Worm (Caenorhabditis elegans): ENCODE data around the gene F26G1.2.

F26G1.2 gene

DNA sequence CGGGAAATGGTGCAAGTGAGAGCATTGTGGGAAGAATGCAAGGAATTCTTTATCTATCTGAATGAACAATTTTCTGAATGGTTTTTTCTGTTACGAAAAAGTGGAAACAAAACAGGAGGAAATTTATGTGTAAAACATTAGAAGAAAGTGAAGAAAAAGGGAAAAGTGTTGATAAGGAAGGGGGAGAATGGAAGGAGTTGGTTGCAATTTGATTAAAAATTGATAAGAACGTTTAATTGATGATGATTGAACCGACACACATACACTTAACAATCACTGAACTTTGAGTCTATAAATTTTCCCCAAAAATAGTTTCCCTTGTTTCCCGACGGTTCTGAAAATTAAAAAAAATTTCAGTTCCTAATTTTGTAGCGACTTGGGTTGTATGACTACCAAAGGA lies 40.0 kb downstream of the F26G1.2 start (continued):
- TF ChIP-seq lin-39 (tag; optimal IDR thresholded peaks at IDR 0.05) (no peak), isw-1 (GFP tag; IDR thresholded peaks at IDR 0.05) (no peak), blmp-1 (tag; optimal IDR thresholded peaks at IDR 0.05) (peak; percentile 30), elt-2 (tag; optimal IDR thresholded peaks at IDR 0.05) (peak; percentile 88), ets-5 (GFP tag; IDR thresholded peaks at IDR 0.05) (no peak), nhr-84 (tag; optimal IDR thresholded peaks at IDR 0.05) (no peak), unc-130 (tag; optimal IDR thresholded peaks at IDR 0.05) (no peak)

- peak; percentile 26 for TF ChIP-seq nhr-19 (GFP tag; conservative IDR thresholded peaks at IDR 0.05)
- peak; percentile 43 for TF ChIP-seq lin-14 (GFP tag; optimal IDR thresholded peaks at IDR 0.05)
- peak; percentile 58 for TF ChIP-seq nhr-71 (tag; optimal IDR thresholded peaks at IDR 0.05)
- peak; percentile 51 for TF ChIP-seq rnt-1 (tag; optimal IDR thresholded peaks at IDR 0.05)
- TF ChIP-seq snu-23 (GFP tag; optimal IDR thresholded peaks at IDR 0.05) = peak; percentile 30
- peak; percentile 24 for TF ChIP-seq unc-130 (tag; optimal IDR thresholded peaks at IDR 0.05)
- TF ChIP-seq mab-9 (GFP tag; IDR thresholded peaks at IDR 0.05) = no peak
- no peak for TF ChIP-seq hpl-2 (GFP tag; optimal IDR thresholded peaks at IDR 0.05)
Observed at ce11 chrII:4805799-4806198, 42.9 kb downstream of the F26G1.2 start.

- TF ChIP-seq nhr-84 (tag; optimal IDR thresholded peaks at IDR 0.05) (no peak), tbx-2 (tag; optimal IDR thresholded peaks at IDR 0.05) (no peak), aha-1 (tag; optimal IDR thresholded peaks at IDR 0.05) (no peak), efl-1 (optimal IDR thresholded peaks at IDR 0.05) (no peak), efl-1 (GFP tag; optimal IDR thresholded peaks at IDR 0.05 in 1 of 2) (peak in 1 of 2 experiments; percentile 48), egl-27 (tag; optimal IDR thresholded peaks at IDR 0.05) (no peak), ets-5 (GFP tag; IDR thresholded peaks at IDR 0.05) (no peak)
Observed at ce11 chrII:4806261-4806660, 43.4 kb downstream of the F26G1.2 start.

ce11 chrII:4806726-4807125 lies 43.8 kb downstream of the F26G1.2 start:
- peak; percentile 56 for TF ChIP-seq rnt-1 (tag; optimal IDR thresholded peaks at IDR 0.05)
- no peak for TF ChIP-seq ztf-4 (tag; optimal IDR thresholded peaks at IDR 0.05)
- TF ChIP-seq ces-1 (GFP tag; optimal IDR thresholded peaks at IDR 0.05) = no peak
- peak; percentile 32 for TF ChIP-seq nhr-71 (tag; optimal IDR thresholded peaks at IDR 0.05)
- TF ChIP-seq lin-14 (GFP tag; optimal IDR thresholded peaks at IDR 0.05) = peak; percentile 55
- TF ChIP-seq mef-2 (tag; optimal IDR thresholded peaks at IDR 0.05) = no peak

DNA sequence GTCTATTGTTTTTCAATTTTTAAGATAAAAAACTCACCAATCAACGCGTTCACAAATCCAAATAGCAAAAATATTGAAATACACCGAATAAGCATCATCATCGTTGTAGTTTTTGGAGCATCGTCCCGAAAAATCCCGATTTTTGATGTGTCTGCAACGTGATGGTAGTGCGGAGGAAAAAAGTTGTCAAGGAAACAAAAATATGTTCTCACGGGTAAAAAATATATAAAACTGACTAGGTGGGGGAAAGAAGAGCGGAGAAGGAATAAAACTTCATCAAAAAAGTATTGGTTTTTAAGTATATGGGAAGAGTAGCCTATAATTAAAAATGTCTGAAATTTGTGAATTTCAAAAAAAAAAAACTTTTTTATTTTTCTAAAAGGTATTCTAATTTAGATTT lies 49.1 kb downstream of the F26G1.2 start, which contains the start of gene rig-6:
rig-6 (minus strand) TSS at position 101 of the 400 bp plus-strand sequence.
- TF ChIP-seq nhr-20 (tag; optimal IDR thresholded peaks at IDR 0.05) (no peak), pqm-1 (tag; optimal IDR thresholded peaks at IDR 0.05) (no peak), hlh-4 (tag; optimal IDR thresholded peaks at IDR 0.05) (no peak), nhr-28 (tag; optimal IDR thresholded peaks at IDR 0.05) (no peak), fkh-4 (tag; optimal IDR thresholded peaks at IDR 0.05; ENCODE audit: borderline replicate concordance) (no peak), swsn-7 (tag; optimal IDR thresholded peaks at IDR 0.05) (no peak), ceh-82 (tag; optimal IDR thresholded peaks at IDR 0.05) (no peak), ztf-11 (tag; optimal IDR thresholded peaks at IDR 0.05) (no peak), elt-3 (tag; optimal IDR thresholded peaks at IDR 0.05) (no peak), snpc-4 (tag; optimal IDR thresholded peaks at IDR 0.05) (no peak), ceh-63 (GFP tag; optimal IDR thresholded peaks at IDR 0.05) (no peak), ceh-88 (GFP tag; IDR thresholded peaks at IDR 0.05) (no peak), sup-37 (GFP tag; optimal IDR thresholded peaks at IDR 0.05) (no peak)

Measured in whole organism, L1 larva.